Worm (Caenorhabditis elegans) whole organism, L4 larva: ENCODE data around the gene T25G12.3.

Source experiments
- F37D6.2 ChIP-seq: sonication (generic microtip); optimal IDR thresholded peaks from 2 replicates; lab custom pipeline; 2016; ENCODE audit warnings: mild to moderate bottlenecking, missing genetic modification characterization, missing compliant biosample characterization
- T26A8.4 ChIP-seq: fragments of 200-800 bp; sonication (Bioruptor generic); IDR thresholded peaks from 2 replicates; pipeline ENCODE4 v1.3.6; 2022; ENCODE audit warnings: missing genetic modification characterization, missing compliant biosample characterization
- aha-1 ChIP-seq: fragments of 150-350 bp; peaks from one replicate; lab custom pipeline; 2014; ENCODE audit warnings: missing biosample characterization, missing genetic modification characterization
- aly-2 ChIP-seq: sonication (generic microtip); optimal IDR thresholded peaks from 2 replicates; lab custom pipeline; 2018; ENCODE audit warnings: missing biosample characterization, missing genetic modification characterization
- arid-1 ChIP-seq: fragments of 200-800 bp; sonication (Bioruptor generic); conservative IDR thresholded peaks from 2 replicates; pipeline ENCODE4 v1.3.6; 2022; ENCODE audit warnings: missing genetic modification reagents, missing genetic modification characterization, missing compliant biosample characterization
- attf-4 ChIP-seq: sonication (generic microtip); optimal IDR thresholded peaks from 3 replicates; lab custom pipeline; 2017; ENCODE audit warnings: missing biosample characterization, missing genetic modification characterization
- ceh-20 ChIP-seq: fragments of 200-800 bp; sonication (Bioruptor generic); IDR thresholded peaks from 2 replicates; pipeline ENCODE4 v1.3.6; 2022; ENCODE audit warnings: missing genetic modification reagents, missing genetic modification characterization, missing compliant biosample characterization
- cey-2 ChIP-seq: sonication (generic microtip); optimal IDR thresholded peaks from 3 replicates; lab custom pipeline; 2017; ENCODE audit warnings: missing genetic modification characterization, mild to moderate bottlenecking, missing compliant biosample characterization, antibody characterized with exemption, borderline replicate concordance; ENCODE audit not compliant: insufficient read depth
- daf-12 ChIP-seq: fragments of 150-350 bp; optimal IDR thresholded peaks from 2 replicates; lab custom pipeline; 2014; ENCODE audit warnings: missing biosample characterization, missing genetic modification reagents, missing genetic modification characterization
- daf-16 ChIP-seq, 3 experiments: sonication (generic microtip); optimal IDR thresholded peaks; 2 replicates each; lab custom pipeline; 2016 to 2017; ENCODE audit warnings: missing genetic modification characterization in 3 of 3, missing genetic modification reagents in 3 of 3, mild to moderate bottlenecking in 2 of 3, missing compliant biosample characterization in 2 of 3, missing biosample characterization in 1 of 3, moderate library complexity in 1 of 3
- daf-8 ChIP-seq: fragments of 200-800 bp; sonication (Bioruptor generic); IDR thresholded peaks from 2 replicates; pipeline ENCODE4 v1.3.6; 2022; ENCODE audit warnings: missing genetic modification characterization, missing compliant biosample characterization
- dmd-6 ChIP-seq: fragments of 200-800 bp; sonication (Bioruptor generic); IDR thresholded peaks from 2 replicates; pipeline ENCODE4 v1.3.6; 2022; ENCODE audit warnings: missing genetic modification reagents, missing genetic modification characterization, missing compliant biosample characterization
- dmd-8 ChIP-seq: fragments of 200-800 bp; sonication (Bioruptor generic); IDR thresholded peaks from 2 replicates; pipeline ENCODE4 v1.3.6; 2022; ENCODE audit warnings: missing genetic modification characterization, missing compliant biosample characterization
- dmd-9 ChIP-seq: fragments of 200-800 bp; sonication (Bioruptor generic); IDR thresholded peaks from 2 replicates; pipeline ENCODE4 v1.3.6; 2022; ENCODE audit warnings: missing genetic modification reagents, missing genetic modification characterization, missing compliant biosample characterization
- dve-1 ChIP-seq: sonication (generic microtip); optimal IDR thresholded peaks from 2 replicates; lab custom pipeline; 2017; ENCODE audit warnings: antibody characterized with exemption, mild to moderate bottlenecking, missing genetic modification characterization, missing compliant biosample characterization; ENCODE audit not compliant: insufficient read depth
- egl-27 ChIP-seq: sonication (generic microtip); optimal IDR thresholded peaks from 3 replicates; lab custom pipeline; 2017; ENCODE audit warnings: missing biosample characterization, missing genetic modification reagents, missing genetic modification characterization
- fkh-10 ChIP-seq: fragments of 150-350 bp; optimal IDR thresholded peaks from 2 replicates; lab custom pipeline; 2014; ENCODE audit warnings: missing biosample characterization, missing genetic modification reagents, missing genetic modification characterization
- gei-8 ChIP-seq: fragments of 200-800 bp; sonication (Bioruptor generic); optimal IDR thresholded peaks from 2 replicates; lab custom pipeline; 2018; ENCODE audit warnings: mild to moderate bottlenecking, missing genetic modification characterization, missing compliant biosample characterization
- hlh-11 ChIP-seq: fragments of 200-800 bp; sonication (Bioruptor generic); optimal IDR thresholded peaks from 2 replicates; lab custom pipeline; 2018; ENCODE audit warnings: mild to moderate bottlenecking, missing genetic modification characterization, missing compliant biosample characterization
- hlh-30 ChIP-seq: sonication (generic microtip); optimal IDR thresholded peaks from 2 replicates; lab custom pipeline; 2017; ENCODE audit warnings: antibody characterized with exemption, mild to moderate bottlenecking, missing genetic modification characterization, missing compliant biosample characterization; ENCODE audit not compliant: insufficient read depth
- hmg-1.1 ChIP-seq: fragments of 200-800 bp; sonication (Bioruptor generic); IDR thresholded peaks from 2 replicates; pipeline ENCODE4 v1.3.6; 2022; ENCODE audit warnings: missing genetic modification reagents, missing genetic modification characterization, missing compliant biosample characterization
- lin-13 ChIP-seq: fragments of 150-350 bp; optimal IDR thresholded peaks from 2 replicates; lab custom pipeline; 2014; ENCODE audit warnings: missing biosample characterization, missing genetic modification reagents, missing genetic modification characterization
- mdl-1 ChIP-seq, 2 experiments: fragments of 150-350 bp in 1 of 2; sonication (generic microtip) in 1 of 2; optimal IDR thresholded peaks; 2 replicates each; lab custom pipeline; 2014 to 2017; ENCODE audit warnings: missing biosample characterization in 2 of 2, missing genetic modification characterization in 2 of 2
- mep-1 ChIP-seq: fragments of 150-350 bp; sonication (generic microtip); optimal IDR thresholded peaks from 3 replicates; lab custom pipeline; 2014; ENCODE audit warnings: missing biosample characterization, missing genetic modification characterization
- mxl-3 ChIP-seq: fragments of 200-800 bp; sonication (Bioruptor generic); optimal IDR thresholded peaks from 2 replicates; lab custom pipeline; 2018; ENCODE audit warnings: mild to moderate bottlenecking, missing genetic modification characterization, missing compliant biosample characterization
- nhr-102 ChIP-seq: sonication (generic microtip); optimal IDR thresholded peaks from 2 replicates; lab custom pipeline; 2016; ENCODE audit warnings: mild to moderate bottlenecking, missing genetic modification characterization, moderate library complexity, missing compliant biosample characterization
- nhr-28 ChIP-seq: fragments of 150-350 bp; optimal IDR thresholded peaks from 2 replicates; lab custom pipeline; 2014; ENCODE audit warnings: missing biosample characterization, missing genetic modification characterization
- nhr-41 ChIP-seq: fragments of 200-800 bp; sonication (Bioruptor generic); IDR thresholded peaks from 2 replicates; pipeline ENCODE4 v1.3.6; 2022; ENCODE audit warnings: missing genetic modification reagents, missing genetic modification characterization, missing compliant biosample characterization
- nhr-6 ChIP-seq: fragments of 150-350 bp; optimal IDR thresholded peaks from 2 replicates; lab custom pipeline; 2014; ENCODE audit warnings: missing biosample characterization, missing genetic modification characterization
- nhr-77 ChIP-seq: fragments of 150-350 bp; optimal IDR thresholded peaks from 2 replicates; lab custom pipeline; 2014; ENCODE audit warnings: missing biosample characterization, missing genetic modification characterization
- pqm-1 ChIP-seq: sonication (generic microtip); optimal IDR thresholded peaks from 2 replicates; lab custom pipeline; 2017; ENCODE audit warnings: missing biosample characterization, missing genetic modification characterization
- unc-39 ChIP-seq: sonication (generic microtip); optimal IDR thresholded peaks from 2 replicates; lab custom pipeline; 2017; ENCODE audit warnings: missing biosample characterization, missing genetic modification characterization
- unc-62 ChIP-seq, 3 experiments: fragments of 150-350 bp in 1 of 3; sonication (generic microtip); optimal IDR thresholded peaks in 2 of 3; peaks in 1 of 3; 1 replicate in 1 of 3; 2 replicates in 2 of 3; lab custom pipeline; 2014 to 2017; ENCODE audit warnings: missing biosample characterization in 3 of 3, missing genetic modification characterization in 3 of 3, missing genetic modification reagents in 3 of 3, missing genotype in 1 of 3
- zfp-3 ChIP-seq: fragments of 200-800 bp; sonication (Bioruptor generic); conservative IDR thresholded peaks from 2 replicates; pipeline ENCODE4 v1.3.6; 2022; ENCODE audit warnings: missing genetic modification reagents, missing genetic modification characterization, missing compliant biosample characterization
- ztf-11 ChIP-seq: fragments of 150-350 bp; optimal IDR thresholded peaks from 2 replicates; lab custom pipeline; 2014; ENCODE audit warnings: missing biosample characterization, missing genetic modification characterization

Gene T25G12.3

ce11 chrX:17197824-17198223 is 33.6 kb upstream of the T25G12.3 start:
- TF ChIP-seq dve-1 (tag; lab: Kevin White, UChicago) (peak; percentile 57), mep-1 (peak; percentile 18), hlh-11 (tag; lab: Kevin White, UChicago) (peak; percentile 89), aly-2 (no peak), hlh-30 (tag; lab: Kevin White, UChicago) (peak; percentile 34), daf-16 (GFP tag; optimal IDR thresholded peaks at IDR 0.05; lab: Kevin White, UChicago) (no peak), daf-16 (tag; optimal IDR thresholded peaks at IDR 0.05; lab: Kevin White, UChicago) (peak; percentile 68), nhr-28 (tag; lab: Kevin White, UChicago) (peak; percentile 68), aha-1 (tag; lab: Kevin White, UChicago) (peak; percentile 56), pqm-1 (tag; lab: Kevin White, UChicago) (peak; percentile 21), nhr-41 (GFP tag; lab: Robert Waterston, UW) (no peak), T26A8.4 (GFP tag; lab: Robert Waterston, UW) (0 out of 2 replicates have a peak, but pooled peaks have one; percentile 11), mdl-1 (tag; optimal IDR thresholded peaks at IDR 0.05; lab: Kevin White, UChicago) (peak in 1 of 2 experiments; percentile 37), arid-1 (GFP tag; lab: Robert Waterston, UW) (0 out of 2 replicates have a peak, but pooled peaks have one; percentile 8), egl-27 (tag; lab: Kevin White, UChicago) (no peak), attf-4 (tag; lab: Kevin White, UChicago) (no peak), mxl-3 (GFP tag; lab: Kevin White, UChicago) (peak; percentile 73), nhr-77 (peak; percentile 0), daf-12 (no peak), dmd-6 (peak; percentile 88), F37D6.2 (tag; lab: Kevin White, UChicago) (no peak)

ce11 chrX:17203399-17203798 is 28.0 kb upstream of the T25G12.3 start:
- TF ChIP-seq nhr-6 (tag; lab: Kevin White, UChicago) (no peak), unc-62 (GFP tag; optimal IDR thresholded peaks at IDR 0.05 in 1 of 2; lab: Kevin White, UChicago) (peak in 1 of 2 experiments; percentile 94), unc-62 (tag; optimal IDR thresholded peaks at IDR 0.05; lab: Kevin White, UChicago) (no peak)

ce11 chrX:17205853-17206252 is 25.6 kb upstream of the T25G12.3 start:
- TF ChIP-seq pqm-1 (tag; lab: Kevin White, UChicago): peak; percentile 60
- TF ChIP-seq fkh-10: no peak
- TF ChIP-seq daf-16 (GFP tag; optimal IDR thresholded peaks at IDR 0.05; lab: Kevin White, UChicago): no peak
- TF ChIP-seq daf-16 (tag; optimal IDR thresholded peaks at IDR 0.05; lab: Kevin White, UChicago): peak; percentile 95
- peak; percentile 26 for TF ChIP-seq nhr-28 (tag; lab: Kevin White, UChicago)
- TF ChIP-seq zfp-3: no peak
- TF ChIP-seq dmd-6: peak; percentile 51
- peak; percentile 21 for TF ChIP-seq dve-1 (tag; lab: Kevin White, UChicago)
- peak; percentile 29 for TF ChIP-seq hlh-11 (tag; lab: Kevin White, UChicago)
- TF ChIP-seq, all 104 proteins: peak for 6

ce11 chrX:17209265-17209664 is 22.2 kb upstream of the T25G12.3 start, which contains the start of gene T08G2.2:
Gene T08G2.2, minus strand, starts transcription at chrX:17209365.
- TF ChIP-seq aha-1 (tag; lab: Kevin White, UChicago): peak; percentile 83
- no peak for TF ChIP-seq hmg-1.1 (GFP tag; lab: Robert Waterston, UW)

ce11 chrX:17211513-17211912 is 19.9 kb upstream of the T25G12.3 start:
- TF ChIP-seq gei-8 (GFP tag; lab: Kevin White, UChicago) (no peak), dmd-9 (GFP tag; lab: Robert Waterston, UW) (no peak), nhr-102 (no peak), dmd-8 (GFP tag; lab: Robert Waterston, UW) (no peak), daf-8 (GFP tag; lab: Robert Waterston, UW) (no peak), dve-1 (tag; lab: Kevin White, UChicago) (no peak), ceh-20 (GFP tag; lab: Robert Waterston, UW) (no peak), unc-39 (tag; lab: Kevin White, UChicago) (no peak), cey-2 (no peak), ztf-11 (tag; lab: Kevin White, UChicago) (no peak), lin-13 (GFP tag; lab: Kevin White, UChicago) (no peak)
